Worm (Caenorhabditis elegans) whole organism, late embryonic: ENCODE measurements around the gene nud-1.

Experiments used
- C08G9.2 ChIP-seq: sonication (generic microtip); optimal IDR thresholded peaks from 2 replicates; lab custom pipeline; 2016; ENCODE audit warnings: mild to moderate bottlenecking, missing genetic modification characterization, moderate library complexity, missing compliant biosample characterization
- C38D4.7 ChIP-seq: fragments of 200-800 bp; sonication (Bioruptor generic); optimal IDR thresholded peaks from 2 replicates; lab custom pipeline; 2018; ENCODE audit warnings: mild to moderate bottlenecking, missing genetic modification characterization, moderate library complexity, missing compliant biosample characterization
- K02D7.2 ChIP-seq: sonication (generic microtip); optimal IDR thresholded peaks from 2 replicates; lab custom pipeline; 2017; ENCODE audit warnings: mild to moderate bottlenecking, missing genetic modification characterization, missing compliant biosample characterization
- K09A11.1 ChIP-seq: sonication (generic microtip); optimal IDR thresholded peaks from 2 replicates; lab custom pipeline; 2017; ENCODE audit warnings: antibody characterized with exemption, mild to moderate bottlenecking, missing genetic modification characterization, missing compliant biosample characterization; ENCODE audit not compliant: insufficient read depth
- T23F11.4 ChIP-seq: fragments of 200-800 bp; sonication (Bioruptor generic); optimal IDR thresholded peaks from 2 replicates; lab custom pipeline; 2018; ENCODE audit warnings: mild to moderate bottlenecking, missing genetic modification characterization, missing compliant biosample characterization
- Y22D7AL.16 ChIP-seq: sonication (generic microtip); optimal IDR thresholded peaks from 2 replicates; lab custom pipeline; 2016; ENCODE audit warnings: missing genetic modification characterization, missing compliant biosample characterization
- ahr-1 ChIP-seq: sonication (generic microtip); optimal IDR thresholded peaks from 2 replicates; lab custom pipeline; 2016; ENCODE audit warnings: missing genetic modification characterization, missing compliant biosample characterization
- ama-1 ChIP-seq: fragments of 150-350 bp; optimal IDR thresholded peaks from 2 replicates; lab custom pipeline; 2014
- ceh-14 ChIP-seq: sonication (generic microtip); optimal IDR thresholded peaks from 2 replicates; lab custom pipeline; 2016; ENCODE audit warnings: missing genotype, missing genetic modification characterization, missing compliant biosample characterization
- ceh-2 ChIP-seq: sonication (generic microtip); optimal IDR thresholded peaks from 2 replicates; lab custom pipeline; 2016; ENCODE audit warnings: missing genotype, missing genetic modification characterization, missing compliant biosample characterization
- ceh-22 ChIP-seq: sonication (generic microtip); optimal IDR thresholded peaks from 2 replicates; lab custom pipeline; 2017; ENCODE audit warnings: missing biosample characterization, missing genetic modification characterization
- ceh-24 ChIP-seq: sonication (generic microtip); optimal IDR thresholded peaks from 2 replicates; lab custom pipeline; 2016; ENCODE audit warnings: mild to moderate bottlenecking, missing genetic modification characterization, missing compliant biosample characterization
- ceh-30 ChIP-seq: fragments of 150-350 bp; optimal IDR thresholded peaks from 2 replicates; lab custom pipeline; 2014; ENCODE audit warnings: missing biosample characterization, missing genetic modification characterization
- ceh-31 ChIP-seq: sonication (generic microtip); optimal IDR thresholded peaks from 2 replicates; lab custom pipeline; 2016; ENCODE audit warnings: missing genetic modification characterization, missing compliant biosample characterization
- ceh-34 ChIP-seq: sonication (generic microtip); optimal IDR thresholded peaks from 2 replicates; lab custom pipeline; 2016; ENCODE audit warnings: mild to moderate bottlenecking, missing genetic modification characterization, missing compliant biosample characterization
- che-1 ChIP-seq: sonication (generic microtip); optimal IDR thresholded peaks from 2 replicates; lab custom pipeline; 2016; ENCODE audit warnings: mild to moderate bottlenecking, missing genetic modification characterization, missing compliant biosample characterization
- dve-1 ChIP-seq: sonication (generic microtip); optimal IDR thresholded peaks from 2 replicates; lab custom pipeline; 2017; ENCODE audit warnings: antibody characterized with exemption, mild to moderate bottlenecking, missing genetic modification characterization, missing compliant biosample characterization
- elt-2 ChIP-seq: sonication (generic microtip); optimal IDR thresholded peaks from 2 replicates; lab custom pipeline; 2016; ENCODE audit warnings: missing genetic modification reagents, missing genetic modification characterization, missing compliant biosample characterization
- elt-4 ChIP-seq: sonication (generic microtip); optimal IDR thresholded peaks from 2 replicates; lab custom pipeline; 2016; ENCODE audit warnings: missing genetic modification characterization, missing compliant biosample characterization
- ets-4 ChIP-seq: sonication (generic microtip); optimal IDR thresholded peaks from 2 replicates; lab custom pipeline; 2016; ENCODE audit warnings: missing genetic modification characterization, missing compliant biosample characterization
- fax-1 ChIP-seq: sonication (generic microtip); optimal IDR thresholded peaks from 2 replicates; lab custom pipeline; 2016; ENCODE audit warnings: missing genotype, missing genetic modification characterization, missing compliant biosample characterization
- hlh-13 ChIP-seq: fragments of 200-800 bp; sonication (Bioruptor generic); optimal IDR thresholded peaks from 2 replicates; lab custom pipeline; 2018; ENCODE audit warnings: mild to moderate bottlenecking, missing genetic modification characterization, missing compliant biosample characterization
- hlh-30 ChIP-seq: sonication (generic microtip); optimal IDR thresholded peaks from 2 replicates; lab custom pipeline; 2017; ENCODE audit warnings: antibody characterized with exemption, missing genetic modification characterization, missing compliant biosample characterization; ENCODE audit not compliant: insufficient read depth
- lim-6 ChIP-seq: sonication (generic microtip); optimal IDR thresholded peaks from 2 replicates; lab custom pipeline; 2016; ENCODE audit warnings: missing genetic modification characterization, missing compliant biosample characterization
- lin-11 ChIP-seq: fragments of 200-800 bp; sonication (Bioruptor generic); optimal IDR thresholded peaks from 2 replicates; lab custom pipeline; 2018; ENCODE audit warnings: mild to moderate bottlenecking, missing genetic modification characterization, missing compliant biosample characterization
- mec-3 ChIP-seq: sonication (generic microtip); optimal IDR thresholded peaks from 2 replicates; lab custom pipeline; 2016; ENCODE audit warnings: borderline replicate concordance, missing genetic modification characterization, missing compliant biosample characterization
- nfya-1 ChIP-seq: sonication (generic microtip); optimal IDR thresholded peaks from 2 replicates; lab custom pipeline; 2017; ENCODE audit warnings: missing genetic modification characterization, mild to moderate bottlenecking, missing compliant biosample characterization, antibody characterized with exemption, moderate library complexity
- nhr-11 ChIP-seq: fragments of 150-350 bp; optimal IDR thresholded peaks from 2 replicates; lab custom pipeline; 2014; ENCODE audit warnings: missing biosample characterization, missing genetic modification characterization
- pat-9 ChIP-seq: fragments of 200-800 bp; sonication (Bioruptor generic); optimal IDR thresholded peaks from 2 replicates; lab custom pipeline; 2018; ENCODE audit warnings: mild to moderate bottlenecking, missing genetic modification characterization, moderate library complexity, missing compliant biosample characterization
- ref-2 ChIP-seq: sonication (generic microtip); optimal IDR thresholded peaks from 2 replicates; lab custom pipeline; 2016; ENCODE audit warnings: missing genetic modification characterization, missing compliant biosample characterization
- rnt-1 ChIP-seq: sonication (generic microtip); optimal IDR thresholded peaks from 2 replicates; lab custom pipeline; 2016; ENCODE audit warnings: missing genetic modification characterization, missing compliant biosample characterization
- sox-2 ChIP-seq: fragments of 200-800 bp; sonication (Bioruptor generic); IDR thresholded peaks from 2 replicates; pipeline ENCODE4 v1.3.6; 2022; ENCODE audit warnings: missing genetic modification reagents, missing genetic modification characterization, missing compliant biosample characterization
- syd-9 ChIP-seq: sonication (generic microtip); optimal IDR thresholded peaks from 2 replicates; lab custom pipeline; 2016; ENCODE audit warnings: mild to moderate bottlenecking, missing genetic modification characterization, moderate library complexity, missing compliant biosample characterization
- tbx-7 ChIP-seq: sonication (generic microtip); optimal IDR thresholded peaks from 2 replicates; lab custom pipeline; 2016; ENCODE audit warnings: missing genotype, missing genetic modification characterization, missing compliant biosample characterization
- ttx-3 ChIP-seq: sonication (generic microtip); optimal IDR thresholded peaks from 2 replicates; lab custom pipeline; 2016; ENCODE audit warnings: missing genetic modification reagents, missing genetic modification characterization, missing compliant biosample characterization
- unc-42 ChIP-seq: sonication (generic microtip); optimal IDR thresholded peaks from 2 replicates; lab custom pipeline; 2016; ENCODE audit warnings: missing genotype, missing genetic modification characterization, missing compliant biosample characterization
- zip-5 ChIP-seq: sonication (generic microtip); optimal IDR thresholded peaks from 2 replicates; lab custom pipeline; 2016; ENCODE audit warnings: missing genetic modification characterization, missing compliant biosample characterization
- ztf-16 ChIP-seq: sonication (generic microtip); optimal IDR thresholded peaks from 2 replicates; lab custom pipeline; 2017; ENCODE audit warnings: missing genetic modification characterization, missing compliant biosample characterization

nud-1 gene

ce11 chrIII:13370980-13371379 is 29.7 kb downstream of the nud-1 start, which contains the start of gene T03F6.9:
Gene T03F6.9 (minus strand): TSS chrIII:13371080.
- TF ChIP-seq C38D4.7 (GFP tag; lab: Kevin White, UChicago) (no peak), C08G9.2 (tag; lab: Kevin White, UChicago) (no peak), ahr-1 (tag; lab: Kevin White, UChicago) (no peak), Y22D7AL.16 (no peak), mec-3 (tag; lab: Kevin White, UChicago) (no peak), tbx-7 (tag; lab: Kevin White, UChicago) (no peak), hlh-30 (no peak), ceh-30 (tag; lab: Kevin White, UChicago) (no peak), zip-5 (tag; lab: Kevin White, UChicago) (no peak), ceh-2 (tag; lab: Kevin White, UChicago) (no peak)

DNA sequence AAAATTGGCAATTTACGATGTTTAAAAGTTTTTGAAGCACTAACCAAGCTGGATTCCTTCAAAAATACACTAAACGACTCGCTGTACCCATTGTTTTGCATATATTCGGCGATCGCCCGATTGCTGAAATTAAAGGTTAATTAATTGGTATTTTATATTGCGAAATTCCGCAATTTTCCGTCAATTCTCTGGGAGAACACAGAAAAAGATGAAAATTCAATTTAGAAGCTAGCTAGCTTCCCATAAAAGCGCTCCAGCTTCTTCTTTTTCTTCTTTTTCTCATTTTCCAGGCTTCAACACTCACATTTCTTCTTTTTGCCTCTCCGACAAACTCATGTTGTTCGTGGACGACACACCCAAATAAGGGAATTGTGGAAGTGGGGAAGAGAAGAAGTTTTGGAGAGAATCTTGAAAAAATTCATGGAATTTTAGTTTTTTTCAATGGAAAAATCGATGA is 35.0 kb downstream of the nud-1 start, which contains the start of gene lis-1:
TSS of gene lis-1 (minus strand) at position 407 of the 457 bp plus-strand sequence.
- TF ChIP-seq hlh-30 (no peak), ceh-22 (no peak), ref-2 (tag; lab: Kevin White, UChicago) (no peak), ceh-14 (tag; lab: Kevin White, UChicago) (no peak), unc-42 (tag; lab: Kevin White, UChicago) (peak; percentile 83), ceh-34 (no peak), lim-6 (tag; lab: Kevin White, UChicago) (no peak), nhr-11 (no peak), ceh-31 (peak; percentile 12)

- TF ChIP-seq nfya-1 (tag; lab: Kevin White, UChicago) (peak; percentile 83), elt-2 (peak; percentile 25), C38D4.7 (GFP tag; lab: Kevin White, UChicago) (no peak), hlh-13 (no peak), unc-42 (tag; lab: Kevin White, UChicago) (peak; percentile 9), ceh-31 (peak; percentile 15), T23F11.4 (GFP tag; lab: Kevin White, UChicago) (no peak), pat-9 (tag; lab: Kevin White, UChicago) (no peak)
- TF ChIP-seq, all 69 proteins: peak for 4
Measured at ce11 chrIII:13377249-13377648, 35.9 kb downstream of the nud-1 start.

ce11 chrIII:13378242-13378641 is 36.9 kb downstream of the nud-1 start, which contains the start of gene T03F6.10:
Gene T03F6.10 (minus strand): TSS chrIII:13378342.
- TF ChIP-seq Y22D7AL.16 (no peak), lin-11 (tag; lab: Kevin White, UChicago) (no peak), sox-2 (no peak), ceh-24 (tag; lab: Kevin White, UChicago) (no peak), fax-1 (tag; lab: Kevin White, UChicago) (no peak), che-1 (no peak), ceh-2 (tag; lab: Kevin White, UChicago) (no peak), T23F11.4 (GFP tag; lab: Kevin White, UChicago) (no peak), ahr-1 (tag; lab: Kevin White, UChicago) (no peak), syd-9 (tag; lab: Kevin White, UChicago) (no peak), mec-3 (tag; lab: Kevin White, UChicago) (no peak)

ce11 chrIII:13380196-13380595 is 38.9 kb downstream of the nud-1 start, which contains the start of gene T03F6.6:
Gene T03F6.6 (minus strand): TSS chrIII:13380296.
- TF ChIP-seq ceh-22 (no peak), ahr-1 (tag; lab: Kevin White, UChicago) (no peak), ttx-3 (tag; lab: Kevin White, UChicago) (no peak), T23F11.4 (GFP tag; lab: Kevin White, UChicago) (no peak), ceh-30 (tag; lab: Kevin White, UChicago) (no peak), syd-9 (tag; lab: Kevin White, UChicago) (no peak), ceh-2 (tag; lab: Kevin White, UChicago) (no peak), rnt-1 (tag; lab: Kevin White, UChicago) (no peak), K09A11.1 (tag; lab: Kevin White, UChicago) (no peak), C08G9.2 (tag; lab: Kevin White, UChicago) (no peak), che-1 (no peak), unc-42 (tag; lab: Kevin White, UChicago) (no peak), ztf-16 (tag; lab: Kevin White, UChicago) (no peak), ref-2 (tag; lab: Kevin White, UChicago) (no peak), dve-1 (tag; lab: Kevin White, UChicago) (no peak), elt-4 (tag; lab: Kevin White, UChicago) (no peak), ceh-31 (no peak), ets-4 (no peak), ama-1 (lab: Kevin White, UChicago) (no peak), K02D7.2 (tag; lab: Kevin White, UChicago) (no peak)
